Fruit fly (Drosophila melanogaster) whole organism, embryonic: Measurements from ENCODE around the gene Chchd2.

Experiments
- BtbVII ChIP-seq: fragments of 200-800 bp; sonication (Bioruptor generic); optimal IDR thresholded peaks from 3 replicates; lab custom pipeline; 2017; ENCODE audit warnings: missing biosample characterization, mild to moderate bottlenecking, missing genetic modification characterization
- CG30431 ChIP-seq: fragments of 200-800 bp; sonication (Bioruptor generic); optimal IDR thresholded peaks from 2 replicates; lab custom pipeline; 2017; ENCODE audit warnings: missing biosample characterization, missing genetic modification characterization
- slbo ChIP-seq: fragments of 200-800 bp; sonication (Bioruptor generic); IDR thresholded peaks from 2 replicates; pipeline ENCODE4 v1.3.6; 2022; ENCODE audit warnings: missing biosample characterization, missing genetic modification characterization

dm6 chrX:17129733-17130466 is 18.9 kb upstream of the Chchd2 start:
- TF ChIP-seq slbo (GFP tag; lab: Robert Waterston, UW) (peak; percentile 82), CG30431 (GFP tag; lab: Kevin White, UChicago) (peak; percentile 57), BtbVII (GFP tag; lab: Kevin White, UChicago) (peak; percentile 84)
